Worm (Caenorhabditis elegans): ENCODE results near the gene puf-6.

- TF ChIP-seq ets-7 (tag; optimal IDR thresholded peaks at IDR 0.05) (no peak), ama-1 (optimal IDR thresholded peaks at IDR 0.05) (peak; percentile 61)
Measured at ce11 chrII:12992980-12993379, 50.3 kb downstream of the puf-6 start.
